Worm (Caenorhabditis elegans): Measurements from ENCODE around the gene Y97E10AR.1.
A peak's percentile ranks its signal among the peaks of the same experiment; 100 is the strongest.

The Y97E10AR.1 gene

DNA sequence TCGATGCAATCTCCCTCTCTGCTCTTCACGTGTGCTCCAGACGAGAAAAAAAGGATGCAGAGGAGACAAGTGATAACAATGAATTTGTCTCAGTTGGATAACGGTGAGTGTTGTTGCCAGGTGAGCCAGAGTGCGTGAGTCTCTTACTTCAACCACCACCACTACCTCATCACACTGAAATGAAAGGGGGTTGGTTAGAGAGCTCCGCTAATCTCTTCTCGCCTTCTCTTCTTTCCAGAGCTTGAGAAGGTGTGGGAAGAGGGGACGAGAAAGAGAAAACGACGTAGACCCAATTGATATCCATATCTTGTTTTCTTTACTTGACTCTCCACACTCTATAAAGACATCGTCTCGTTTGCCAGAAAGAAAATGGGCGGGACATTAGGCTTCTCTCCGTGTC lies 29.9 kb upstream of the Y97E10AR.1 start:
- TF ChIP-seq aha-1 (tag) (peak; percentile 94), ctbp-1 (GFP tag; IDR thresholded peaks at IDR 0.05) (no peak), unc-62 (GFP tag; optimal IDR thresholded peaks at IDR 0.05 in 1 of 2) (peak in 1 of 2 experiments; percentile 86), unc-62 (tag; optimal IDR thresholded peaks at IDR 0.05) (no peak)

DNA sequence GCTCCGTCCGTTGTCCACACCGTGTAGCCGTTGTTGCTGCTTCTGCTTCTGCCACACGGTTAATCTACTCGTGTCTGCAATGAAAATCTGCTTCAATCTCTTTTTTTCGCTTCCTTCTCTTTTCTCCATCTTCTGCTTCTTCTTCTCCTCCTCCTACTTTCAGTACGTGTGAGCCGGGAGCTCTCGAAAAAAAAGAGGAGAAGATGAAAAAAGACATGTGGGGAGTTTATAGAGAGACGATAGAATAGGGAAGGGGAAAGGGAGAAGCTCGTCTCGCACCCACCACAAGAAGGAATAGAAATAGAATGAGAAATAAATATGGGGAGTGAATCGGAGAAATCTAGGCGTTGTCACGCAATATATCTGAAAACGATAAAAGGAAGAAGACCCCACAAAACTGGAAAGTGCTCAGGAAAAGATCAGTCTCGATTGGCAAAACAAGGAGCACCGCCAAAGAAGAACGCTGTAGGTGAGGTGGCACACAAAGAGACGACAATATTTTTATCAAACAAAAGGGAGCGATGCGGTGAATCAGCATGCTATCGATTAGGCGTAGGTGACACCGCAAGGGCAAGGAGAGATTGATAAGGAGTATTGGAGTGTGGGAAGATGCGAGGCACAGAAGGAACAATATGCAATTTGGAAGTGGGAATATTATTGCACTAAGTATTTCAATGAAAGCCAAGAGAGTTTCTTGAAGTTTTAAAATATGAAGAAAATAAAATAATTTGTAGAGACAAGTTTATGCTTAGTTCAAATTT lies 23.4 kb upstream of the Y97E10AR.1 start, which contains the start of gene let-413:
let-413 (minus strand) TSS at position 76 of the 761 bp plus-strand sequence.
- peak; percentile 8 for TF ChIP-seq hlh-30 (tag; optimal IDR thresholded peaks at IDR 0.05; ENCODE audit: insufficient read depth)
- TF ChIP-seq pqm-1 (tag; optimal IDR thresholded peaks at IDR 0.05), result peak; percentile 76
- TF ChIP-seq unc-62 (GFP tag; optimal IDR thresholded peaks at IDR 0.05 in 1 of 2), result peak in 1 of 2 experiments; percentile 88
- TF ChIP-seq unc-62 (tag; optimal IDR thresholded peaks at IDR 0.05), result no peak
- peak; percentile 58 for TF ChIP-seq dve-1 (tag; optimal IDR thresholded peaks at IDR 0.05; ENCODE audit: insufficient read depth)
- TF ChIP-seq cey-2 (tag; optimal IDR thresholded peaks at IDR 0.05; ENCODE audit: borderline replicate concordance, insufficient read depth), result no peak
- peak; percentile 66 for TF ChIP-seq nhr-28 (tag; optimal IDR thresholded peaks at IDR 0.05)
- 0 out of 2 replicates have a peak, but pooled peaks have one; percentile 27 for TF ChIP-seq pha-4 (GFP tag; IDR thresholded peaks at IDR 0.05)
- TF ChIP-seq pha-4 (tag; optimal IDR thresholded peaks at IDR 0.05), result no peak
- peak; percentile 37 for TF ChIP-seq mxl-3 (GFP tag; optimal IDR thresholded peaks at IDR 0.05)
- TF ChIP-seq mep-1 (tag; optimal IDR thresholded peaks at IDR 0.05), result peak; percentile 20
- peak; percentile 16 for TF ChIP-seq fkh-10 (GFP tag; optimal IDR thresholded peaks at IDR 0.05)
- TF ChIP-seq mes-2 (tag; optimal IDR thresholded peaks at IDR 0.05; ENCODE audit: poor library complexity, severe bottlenecking), result peak; percentile 52
- no peak for TF ChIP-seq zfp-2 (tag; optimal IDR thresholded peaks at IDR 0.05)
- TF ChIP-seq aha-1 (tag), result peak; percentile 90
- TF ChIP-seq dmd-6 (GFP tag; IDR thresholded peaks at IDR 0.05), result peak; percentile 28; the same call in 1 of the 2 replicates
- TF ChIP-seq snpc-4 (tag; optimal IDR thresholded peaks at IDR 0.05), result no peak
- no peak for TF ChIP-seq nhr-48 (tag; optimal IDR thresholded peaks at IDR 0.05)
- TF ChIP-seq ctbp-1 (GFP tag; IDR thresholded peaks at IDR 0.05), result 0 out of 2 replicates have a peak, but pooled peaks have one; percentile 10
- peak; percentile 44 for TF ChIP-seq hlh-11 (tag; optimal IDR thresholded peaks at IDR 0.05)
- TF ChIP-seq lin-1 (GFP tag; IDR thresholded peaks at IDR 0.05), result no peak
- no peak for TF ChIP-seq daf-16 (GFP tag; optimal IDR thresholded peaks at IDR 0.05)
- TF ChIP-seq daf-16 (tag; optimal IDR thresholded peaks at IDR 0.05), result peak; percentile 39
- peak; percentile 44 for TF ChIP-seq nhr-6 (tag; optimal IDR thresholded peaks at IDR 0.05)
- TF ChIP-seq lsy-2 (tag; optimal IDR thresholded peaks at IDR 0.05), result peak in 1 of 2 experiments; percentile 23

DNA sequence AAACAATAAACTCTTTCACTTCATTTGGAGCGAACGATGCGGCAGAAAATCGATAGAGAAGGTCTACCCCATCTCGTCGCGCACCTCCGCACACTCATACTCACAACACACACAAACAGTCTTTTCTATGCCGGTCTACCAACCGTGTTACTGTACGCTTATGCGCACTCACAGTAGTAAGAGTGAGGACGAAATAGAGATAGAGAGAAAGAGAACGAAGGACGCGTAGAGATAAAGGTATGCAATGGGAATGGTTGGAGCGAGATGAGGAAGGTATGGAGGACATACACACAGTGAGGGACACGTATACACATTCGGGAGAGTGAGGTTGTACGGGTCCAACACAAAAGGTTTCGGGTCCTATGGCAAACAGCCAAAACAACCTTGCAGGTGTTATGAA lies 22.5 kb upstream of the Y97E10AR.1 start:
- TF ChIP-seq Y105C5A.15 (GFP tag; IDR thresholded peaks at IDR 0.05) (no peak), dve-1 (tag; optimal IDR thresholded peaks at IDR 0.05; ENCODE audit: insufficient read depth) (peak; percentile 78), attf-4 (tag; optimal IDR thresholded peaks at IDR 0.05) (no peak), F49E8.2 (tag; optimal IDR thresholded peaks at IDR 0.05; ENCODE audit: borderline replicate concordance) (no peak), hlh-30 (tag; optimal IDR thresholded peaks at IDR 0.05; ENCODE audit: insufficient read depth) (no peak), unc-130 (GFP tag; optimal IDR thresholded peaks at IDR 0.05) (no peak), spr-3 (GFP tag; optimal IDR thresholded peaks at IDR 0.05) (no peak), tra-1 (GFP tag; IDR thresholded peaks at IDR 0.05) (no peak), nhr-28 (tag; optimal IDR thresholded peaks at IDR 0.05) (peak; percentile 75), F44E2.7 (GFP tag; IDR thresholded peaks at IDR 0.05) (0 out of 2 replicates have a peak, but pooled peaks have one; percentile 35), daf-19 (GFP tag; conservative IDR thresholded peaks at IDR 0.05) (no peak), spr-1 (tag; optimal IDR thresholded peaks at IDR 0.05) (no peak), zfp-2 (tag; optimal IDR thresholded peaks at IDR 0.05) (no peak), nhr-10 (tag; optimal IDR thresholded peaks at IDR 0.05) (no peak), D1046.2 (GFP tag; IDR thresholded peaks at IDR 0.05) (no peak), nhr-6 (tag; optimal IDR thresholded peaks at IDR 0.05) (peak; percentile 41), T20F7.1 (GFP tag; optimal IDR thresholded peaks at IDR 0.05) (no peak), hif-1 (tag; optimal IDR thresholded peaks at IDR 0.05) (no peak), unc-62 (GFP tag; optimal IDR thresholded peaks at IDR 0.05 in 1 of 2) (peak in 1 of 2 experiments; percentile 81), unc-62 (tag; optimal IDR thresholded peaks at IDR 0.05) (no peak), ces-1 (GFP tag; optimal IDR thresholded peaks at IDR 0.05) (no peak), lsy-2 (tag; optimal IDR thresholded peaks at IDR 0.05) (peak in 1 of 2 experiments; percentile 54), ztf-11 (tag; optimal IDR thresholded peaks at IDR 0.05) (no peak), nhr-102 (tag; optimal IDR thresholded peaks at IDR 0.05) (no peak), lin-1 (GFP tag; IDR thresholded peaks at IDR 0.05) (no peak), jun-1 (tag; optimal IDR thresholded peaks at IDR 0.05) (no peak), ama-1 (optimal IDR thresholded peaks at IDR 0.05) (no peak), dmd-6 (GFP tag; IDR thresholded peaks at IDR 0.05) (0 out of 2 replicates have a peak, but pooled peaks have one; percentile 9), snpc-1.2 (GFP tag; IDR thresholded peaks at IDR 0.05) (no peak)
